Worm (Caenorhabditis elegans) whole organism, midembryonic: ENCODE data around the gene srb-18.

Experiments used
- T22C8.4 ChIP-seq: fragments of 200-800 bp; sonication (Bioruptor generic); IDR thresholded peaks from 2 replicates; pipeline ENCODE4 v1.3.6; 2022; ENCODE audit warnings: missing genetic modification characterization, missing compliant biosample characterization
- cog-1 ChIP-seq: sonication (generic microtip); optimal IDR thresholded peaks from 2 replicates; lab custom pipeline; 2016; ENCODE audit warnings: missing genetic modification characterization, missing compliant biosample characterization
- klf-2 ChIP-seq: fragments of 200-800 bp; sonication (Bioruptor generic); conservative IDR thresholded peaks from 2 replicates; pipeline ENCODE4 v1.3.6; 2022; ENCODE audit warnings: missing genetic modification reagents, missing genetic modification characterization, missing compliant biosample characterization
- med-1 ChIP-seq: sonication (generic microtip); optimal IDR thresholded peaks from 2 replicates; lab custom pipeline; 2017; ENCODE audit warnings: missing genetic modification characterization, mild to moderate bottlenecking, missing compliant biosample characterization, antibody characterized with exemption, missing genetic modification reagents; ENCODE audit not compliant: insufficient read depth
- ref-1 ChIP-seq: fragments of 200-800 bp; sonication (Bioruptor generic); conservative IDR thresholded peaks from 2 replicates; pipeline ENCODE4 v1.3.6; 2022; ENCODE audit warnings: missing genetic modification reagents, missing genetic modification characterization, missing compliant biosample characterization
- ztf-23 ChIP-seq: fragments of 200-800 bp; sonication (Bioruptor generic); IDR thresholded peaks from 2 replicates; pipeline ENCODE4 v1.3.6; 2022; ENCODE audit warnings: missing genetic modification reagents, missing genetic modification characterization, missing compliant biosample characterization

Gene srb-18

ce11 chrV:7558693-7559092, 43.7 kb downstream of the srb-18 start, which contains the start of gene ets-7:
Gene ets-7 (minus strand): TSS chrV:7558793.
- TF ChIP-seq med-1 (GFP tag; lab: Kevin White, UChicago) (no peak), T22C8.4 (GFP tag; lab: Robert Waterston, UW) (no peak), ztf-23 (GFP tag; lab: Robert Waterston, UW) (no peak), cog-1 (tag; lab: Kevin White, UChicago) (no peak), klf-2 (GFP tag; lab: Robert Waterston, UW) (no peak), ref-1 (no peak)

- no peak for TF ChIP-seq cog-1 (tag; lab: Kevin White, UChicago)
Observed at ce11 chrV:7562947-7563346, 47.9 kb downstream of the srb-18 start, which contains the start of gene F19F10.1. Gene F19F10.1 (plus strand): TSS chrV:7563247.
